Worm (Caenorhabditis elegans): ENCODE measurements around the gene srh-67.

- no peak for TF ChIP-seq ama-1 (optimal IDR thresholded peaks at IDR 0.05)
- TF ChIP-seq ama-1 (GFP tag; optimal IDR thresholded peaks at IDR 0.05) = no peak
- no peak for TF ChIP-seq K12H6.12 (tag; optimal IDR thresholded peaks at IDR 0.05)
- no peak for TF ChIP-seq nhr-120 (GFP tag; IDR thresholded peaks at IDR 0.05)
- no peak for TF ChIP-seq nhr-179 (tag; optimal IDR thresholded peaks at IDR 0.05)
- no peak for TF ChIP-seq hlh-26 (GFP tag; conservative IDR thresholded peaks at IDR 0.05)
- TF ChIP-seq egl-18 (GFP tag; IDR thresholded peaks at IDR 0.05) = no peak
- TF ChIP-seq attf-3 (GFP tag; conservative IDR thresholded peaks at IDR 0.05) = no peak
- TF ChIP-seq F49E8.2 (tag; optimal IDR thresholded peaks at IDR 0.05; ENCODE audit: insufficient read depth) = no peak
- TF ChIP-seq ceh-27 (GFP tag; optimal IDR thresholded peaks at IDR 0.05) = no peak
- TF ChIP-seq lag-1 (GFP tag; IDR thresholded peaks at IDR 0.05) = no peak
These were observed 16.8 kb upstream of the srh-67 start, which contains the start of gene srz-6 for ce11 chrII:12491936-12492335.
